Worm (Caenorhabditis elegans) whole organism, mixed stage, embryonic: ENCODE results near the gene K07F5.15.

Source experiments
- M03D4.4 ChIP-seq: sonication (generic microtip); optimal IDR thresholded peaks from 2 replicates; lab custom pipeline; 2017; ENCODE audit warnings: mild to moderate bottlenecking, missing genetic modification characterization, missing compliant biosample characterization
- blmp-1 ChIP-seq: fragments of 150-350 bp; optimal IDR thresholded peaks from 2 replicates; lab custom pipeline; 2014; ENCODE audit warnings: missing biosample characterization, missing genetic modification characterization
- drap-1 ChIP-seq: fragments of 200-800 bp; sonication (Bioruptor generic); optimal IDR thresholded peaks from 3 replicates; lab custom pipeline; 2018; ENCODE audit warnings: mild to moderate bottlenecking, missing genetic modification characterization, missing compliant biosample characterization
- elt-3 ChIP-seq: fragments of 150-350 bp; optimal IDR thresholded peaks from 2 replicates; lab custom pipeline; 2014; ENCODE audit warnings: missing biosample characterization, missing genetic modification characterization
- ham-2 ChIP-seq: fragments of 200-800 bp; sonication (Bioruptor generic); optimal IDR thresholded peaks from 2 replicates; lab custom pipeline; 2018; ENCODE audit warnings: mild to moderate bottlenecking, missing genetic modification characterization, missing compliant biosample characterization
- lsy-2 ChIP-seq: fragments of 150-350 bp; optimal IDR thresholded peaks from 2 replicates; lab custom pipeline; 2014; ENCODE audit warnings: missing biosample characterization, missing genetic modification characterization
- nhr-76 ChIP-seq: sonication (generic microtip); optimal IDR thresholded peaks from 2 replicates; lab custom pipeline; 2017; ENCODE audit warnings: missing biosample characterization, missing genetic modification characterization
- pha-4 ChIP-seq: fragments of 150-350 bp; optimal IDR thresholded peaks from 2 replicates; lab custom pipeline; 2018; ENCODE audit warnings: missing biosample characterization, missing genetic modification reagents, missing genetic modification characterization
- snpc-4 ChIP-seq: fragments of 150-350 bp; optimal IDR thresholded peaks from 2 replicates; lab custom pipeline; 2014; ENCODE audit warnings: missing biosample characterization, missing genetic modification characterization
- sptf-1 ChIP-seq: sonication (generic microtip); optimal IDR thresholded peaks from 2 replicates; lab custom pipeline; 2017; ENCODE audit warnings: mild to moderate bottlenecking, missing genetic modification characterization, moderate library complexity, missing compliant biosample characterization
- unc-39 ChIP-seq: fragments of 150-350 bp; optimal IDR thresholded peaks from 2 replicates; lab custom pipeline; 2014; ENCODE audit warnings: missing biosample characterization, missing genetic modification characterization
- unc-62 ChIP-seq: fragments of 150-350 bp; optimal IDR thresholded peaks from 2 replicates; lab custom pipeline; 2014; ENCODE audit warnings: missing biosample characterization, missing genetic modification reagents, missing genetic modification characterization

DNA sequence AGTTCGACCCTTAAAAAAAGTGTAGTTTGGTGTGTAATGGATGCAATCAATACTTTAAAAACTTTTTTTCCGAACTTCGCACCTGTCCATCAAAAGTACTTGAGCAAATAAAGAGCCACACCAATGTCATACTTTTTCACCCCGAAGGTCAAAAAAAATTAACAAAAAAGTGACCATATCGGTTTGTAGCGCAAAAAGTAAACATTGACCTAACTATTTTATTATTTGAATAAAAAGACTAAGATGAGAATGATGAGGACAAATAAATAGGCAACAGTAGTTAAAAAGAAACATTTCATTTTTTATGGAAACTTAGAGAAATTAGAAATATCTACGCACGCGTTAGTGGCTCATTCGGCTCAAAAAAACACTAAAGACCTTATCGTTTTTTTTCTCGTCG lies 4.5 kb downstream of the K07F5.15 start:
- TF ChIP-seq nhr-76 (tag; lab: Kevin White, UChicago) (no peak), snpc-4 (tag; lab: Kevin White, UChicago) (no peak), sptf-1 (tag; lab: Kevin White, UChicago) (no peak), M03D4.4 (no peak), elt-3 (no peak), ham-2 (GFP tag; lab: Kevin White, UChicago) (no peak), drap-1 (no peak), unc-62 (GFP tag; lab: Kevin White, UChicago) (no peak), lsy-2 (tag; lab: Kevin White, UChicago) (no peak), unc-39 (tag; lab: Kevin White, UChicago) (no peak), blmp-1 (tag; lab: Kevin White, UChicago) (no peak), pha-4 (tag; lab: Kevin White, UChicago) (no peak)
